Worm (Caenorhabditis elegans) whole organism, L1 larva: Measurements from ENCODE around the gene R09A8.5.
A peak's percentile ranks its signal among the peaks of the same experiment; 100 is the strongest.

ENCODE experiments used
- C34B4.2 ChIP-seq: sonication (generic microtip); optimal IDR thresholded peaks from 2 replicates; lab custom pipeline; 2017; ENCODE audit warnings: mild to moderate bottlenecking, missing genetic modification characterization, missing compliant biosample characterization
- F16B12.6 ChIP-seq: fragments of 150-350 bp; optimal IDR thresholded peaks from 2 replicates; lab custom pipeline; 2014; ENCODE audit warnings: missing biosample characterization, missing genetic modification characterization
- Y116A8C.19 ChIP-seq: sonication (generic microtip); optimal IDR thresholded peaks from 2 replicates; lab custom pipeline; 2016; ENCODE audit warnings: missing compliant biosample characterization, missing genetic modification characterization, borderline replicate concordance
- ama-1 ChIP-seq: fragments of 150-350 bp; optimal IDR thresholded peaks from 2 replicates; lab custom pipeline; 2014
- blmp-1 ChIP-seq: fragments of 150-350 bp; optimal IDR thresholded peaks from 2 replicates; lab custom pipeline; 2014; ENCODE audit warnings: missing biosample characterization, missing genetic modification characterization
- ceh-8 ChIP-seq: fragments of 200-800 bp; sonication (Bioruptor generic); optimal IDR thresholded peaks from 2 replicates; lab custom pipeline; 2018; ENCODE audit warnings: mild to moderate bottlenecking, missing genetic modification characterization, moderate library complexity, missing compliant biosample characterization
- ceh-82 ChIP-seq, 3 experiments: fragments of 150-350 bp in 1 of 3; sonication (generic microtip) in 2 of 3; optimal IDR thresholded peaks; 2 replicates each; lab custom pipeline; 2014 to 2017; ENCODE audit warnings: missing biosample characterization in 3 of 3, missing genetic modification characterization in 3 of 3
- ceh-88 ChIP-seq: fragments of 200-800 bp; sonication (Bioruptor generic); IDR thresholded peaks from 2 replicates; pipeline ENCODE4 v1.3.6; 2022; ENCODE audit warnings: missing genetic modification characterization, missing compliant biosample characterization
- ces-1 ChIP-seq: fragments of 150-350 bp; optimal IDR thresholded peaks from 2 replicates; lab custom pipeline; 2014; ENCODE audit warnings: missing biosample characterization, missing genetic modification reagents, missing genetic modification characterization
- dpl-1 ChIP-seq, 3 experiments: fragments of 150-350 bp in 2 of 3; sonication (generic microtip) in 1 of 3; optimal IDR thresholded peaks; 2 replicates each; lab custom pipeline; 2014 to 2017; ENCODE audit warnings: missing biosample characterization in 3 of 3, missing genetic modification characterization in 3 of 3, missing genetic modification reagents in 3 of 3
- dsc-1 ChIP-seq: sonication (generic microtip); optimal IDR thresholded peaks from 2 replicates; lab custom pipeline; 2016; ENCODE audit warnings: mild to moderate bottlenecking, missing genetic modification characterization, missing compliant biosample characterization
- efl-1 ChIP-seq, 4 experiments: fragments of 150-350 bp; optimal IDR thresholded peaks in 3 of 4; peaks in 1 of 4; 1 replicate in 1 of 4; 2 replicates in 3 of 4; lab custom pipeline; 2014; ENCODE audit warnings: missing biosample characterization in 2 of 4, missing genetic modification characterization in 2 of 4, missing genetic modification reagents in 2 of 4
- efl-3 ChIP-seq: fragments of 200-800 bp; sonication (Bioruptor generic); optimal IDR thresholded peaks from 2 replicates; lab custom pipeline; 2018; ENCODE audit warnings: mild to moderate bottlenecking, missing genetic modification characterization, missing compliant biosample characterization
- fkh-10 ChIP-seq: sonication (generic microtip); optimal IDR thresholded peaks from 2 replicates; lab custom pipeline; 2017; ENCODE audit warnings: missing biosample characterization, missing genetic modification reagents, missing genetic modification characterization
- fkh-8 ChIP-seq: sonication (generic microtip); optimal IDR thresholded peaks from 2 replicates; lab custom pipeline; 2016; ENCODE audit warnings: mild to moderate bottlenecking, missing genetic modification characterization, missing compliant biosample characterization
- fos-1 ChIP-seq: fragments of 150-350 bp; optimal IDR thresholded peaks from 2 replicates; lab custom pipeline; 2014; ENCODE audit warnings: missing biosample characterization, missing genetic modification characterization
- lin-13 ChIP-seq: fragments of 150-350 bp; optimal IDR thresholded peaks from 2 replicates; lab custom pipeline; 2014; ENCODE audit warnings: missing biosample characterization, missing genetic modification reagents, missing genetic modification characterization
- lin-14 ChIP-seq: fragments of 200-800 bp; sonication (Bioruptor generic); optimal IDR thresholded peaks from 2 replicates; lab custom pipeline; 2018; ENCODE audit warnings: mild to moderate bottlenecking, missing genetic modification characterization, moderate library complexity, missing compliant biosample characterization
- lin-15B ChIP-seq: fragments of 150-350 bp; sonication (generic microtip); optimal IDR thresholded peaks from 3 replicates; lab custom pipeline; 2014; ENCODE audit warnings: missing biosample characterization, missing genetic modification characterization
- lin-35 ChIP-seq, 2 experiments: fragments of 150-350 bp; optimal IDR thresholded peaks; 2 replicates each; lab custom pipeline; 2014; ENCODE audit warnings: missing biosample characterization in 2 of 2, missing genetic modification characterization in 2 of 2, missing genetic modification reagents in 2 of 2
- lsy-2 ChIP-seq, 2 experiments: fragments of 150-350 bp; optimal IDR thresholded peaks; 2 replicates each; lab custom pipeline; 2014; ENCODE audit warnings: missing biosample characterization in 2 of 2, missing genetic modification characterization in 2 of 2
- mab-9 ChIP-seq: fragments of 200-800 bp; sonication (Bioruptor generic); IDR thresholded peaks from 2 replicates; pipeline ENCODE4 v1.3.6; 2022; ENCODE audit warnings: missing genetic modification reagents, missing genetic modification characterization, missing compliant biosample characterization
- mdl-1 ChIP-seq, 2 experiments: fragments of 150-350 bp; optimal IDR thresholded peaks; 2 replicates each; lab custom pipeline; 2014 to 2017; ENCODE audit warnings: missing biosample characterization in 2 of 2, missing genetic modification characterization in 2 of 2, inconsistent platforms in 1 of 2
- mep-1 ChIP-seq: fragments of 150-350 bp; optimal IDR thresholded peaks from 2 replicates; lab custom pipeline; 2014; ENCODE audit warnings: missing biosample characterization, missing genetic modification characterization
- nhr-12 ChIP-seq: sonication (generic microtip); optimal IDR thresholded peaks from 2 replicates; lab custom pipeline; 2017; ENCODE audit warnings: missing biosample characterization, missing genetic modification characterization
- nhr-20 ChIP-seq: sonication (generic microtip); optimal IDR thresholded peaks from 2 replicates; lab custom pipeline; 2016; ENCODE audit warnings: mild to moderate bottlenecking, missing genetic modification characterization, missing compliant biosample characterization
- nhr-237 ChIP-seq: fragments of 150-350 bp; optimal IDR thresholded peaks from 2 replicates; lab custom pipeline; 2014; ENCODE audit warnings: missing biosample characterization, missing genetic modification characterization
- nhr-47 ChIP-seq: sonication (generic microtip); optimal IDR thresholded peaks from 2 replicates; lab custom pipeline; 2016; ENCODE audit warnings: mild to moderate bottlenecking, missing genetic modification characterization, moderate library complexity, missing compliant biosample characterization
- nhr-71 ChIP-seq: sonication (generic microtip); optimal IDR thresholded peaks from 2 replicates; lab custom pipeline; 2016; ENCODE audit warnings: mild to moderate bottlenecking, missing genetic modification characterization, moderate library complexity, missing compliant biosample characterization
- nhr-76 ChIP-seq: sonication (generic microtip); optimal IDR thresholded peaks from 2 replicates; lab custom pipeline; 2017; ENCODE audit warnings: missing biosample characterization, missing genetic modification characterization
- nhr-77 ChIP-seq: fragments of 150-350 bp; optimal IDR thresholded peaks from 2 replicates; lab custom pipeline; 2014; ENCODE audit warnings: missing biosample characterization, missing genetic modification characterization
- nhr-85 ChIP-seq: sonication (generic microtip); peaks from one replicate; lab custom pipeline; 2016; ENCODE audit warnings: missing genetic modification characterization, inconsistent platforms, missing compliant biosample characterization
- pag-3 ChIP-seq: sonication (generic microtip); optimal IDR thresholded peaks from 2 replicates; lab custom pipeline; 2017; ENCODE audit warnings: missing genetic modification characterization, mild to moderate bottlenecking, missing compliant biosample characterization, antibody characterized with exemption, borderline replicate concordance; ENCODE audit not compliant: insufficient read depth
- pax-3 ChIP-seq: fragments of 200-800 bp; sonication (Bioruptor generic); optimal IDR thresholded peaks from 2 replicates; lab custom pipeline; 2018; ENCODE audit warnings: mild to moderate bottlenecking, missing genetic modification characterization, moderate library complexity, missing compliant biosample characterization
- rnt-1 ChIP-seq: sonication (generic microtip); optimal IDR thresholded peaks from 2 replicates; lab custom pipeline; 2016; ENCODE audit warnings: mild to moderate bottlenecking, missing genetic modification characterization, moderate library complexity, missing compliant biosample characterization
- skn-1 ChIP-seq: fragments of 150-350 bp; optimal IDR thresholded peaks from 2 replicates; lab custom pipeline; 2014; ENCODE audit warnings: missing biosample characterization, missing genetic modification characterization
- snpc-4 ChIP-seq: fragments of 150-350 bp; optimal IDR thresholded peaks from 2 replicates; lab custom pipeline; 2014; ENCODE audit warnings: missing biosample characterization, missing genetic modification characterization
- snu-23 ChIP-seq: sonication (generic microtip); optimal IDR thresholded peaks from 2 replicates; lab custom pipeline; 2016; ENCODE audit warnings: missing genetic modification characterization, missing compliant biosample characterization
- sptf-1 ChIP-seq: fragments of 150-350 bp; optimal IDR thresholded peaks from 2 replicates; lab custom pipeline; 2014; ENCODE audit warnings: missing biosample characterization, missing genetic modification characterization
- swsn-7 ChIP-seq: sonication (generic microtip); optimal IDR thresholded peaks from 2 replicates; lab custom pipeline; 2016; ENCODE audit warnings: missing genetic modification characterization, missing compliant biosample characterization
- tbx-2 ChIP-seq: sonication (generic microtip); optimal IDR thresholded peaks from 2 replicates; lab custom pipeline; 2016; ENCODE audit warnings: missing genetic modification characterization, missing compliant biosample characterization
- unc-130 ChIP-seq: fragments of 150-350 bp; optimal IDR thresholded peaks from 2 replicates; lab custom pipeline; 2017; ENCODE audit warnings: missing biosample characterization, missing genetic modification characterization, inconsistent platforms
- ztf-11 ChIP-seq, 2 experiments: sonication (generic microtip); optimal IDR thresholded peaks; 2 replicates each; lab custom pipeline; 2016 to 2017; ENCODE audit warnings: missing genetic modification characterization in 2 of 2, missing biosample characterization in 1 of 2, missing compliant biosample characterization in 1 of 2

The R09A8.5 gene

DNA sequence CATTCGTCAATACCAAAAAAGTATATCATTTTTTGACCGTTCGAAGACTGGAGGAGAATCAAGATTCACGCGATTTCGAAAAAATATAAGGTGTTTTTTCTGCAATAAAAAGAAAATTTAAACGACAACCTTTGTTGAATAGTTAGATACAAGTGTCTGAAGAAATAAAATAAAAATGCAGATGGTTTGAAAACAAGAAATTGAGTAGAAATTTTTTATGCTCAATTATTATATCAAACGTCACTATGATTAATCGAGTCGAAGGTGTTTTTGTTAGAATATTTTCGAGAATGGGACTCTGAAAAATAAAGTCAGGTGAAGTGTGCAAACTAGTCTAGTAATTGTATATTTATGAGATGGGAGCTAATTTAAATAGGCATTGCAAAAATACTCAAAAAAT lies at the start of gene R09A8.5:
R09A8.5 (minus strand) TSS at position 101 of the 400 bp plus-strand sequence.
- TF ChIP-seq snu-23 (GFP tag; lab: Kevin White, UChicago) (no peak), unc-130 (no peak), fkh-10 (no peak), fkh-8 (tag; lab: Kevin White, UChicago) (no peak), Y116A8C.19 (tag; lab: Kevin White, UChicago) (no peak), nhr-237 (tag; lab: Kevin White, UChicago) (no peak), ces-1 (GFP tag; lab: Kevin White, UChicago) (no peak), pag-3 (tag; lab: Kevin White, UChicago) (no peak), mab-9 (GFP tag; lab: Robert Waterston, UW) (no peak), sptf-1 (no peak), ceh-88 (GFP tag; lab: Robert Waterston, UW) (no peak), nhr-12 (tag; lab: Kevin White, UChicago) (no peak), nhr-76 (tag; lab: Kevin White, UChicago) (no peak), lsy-2 (tag; optimal IDR thresholded peaks at IDR 0.05; lab: Kevin White, UChicago) (no peak)

DNA sequence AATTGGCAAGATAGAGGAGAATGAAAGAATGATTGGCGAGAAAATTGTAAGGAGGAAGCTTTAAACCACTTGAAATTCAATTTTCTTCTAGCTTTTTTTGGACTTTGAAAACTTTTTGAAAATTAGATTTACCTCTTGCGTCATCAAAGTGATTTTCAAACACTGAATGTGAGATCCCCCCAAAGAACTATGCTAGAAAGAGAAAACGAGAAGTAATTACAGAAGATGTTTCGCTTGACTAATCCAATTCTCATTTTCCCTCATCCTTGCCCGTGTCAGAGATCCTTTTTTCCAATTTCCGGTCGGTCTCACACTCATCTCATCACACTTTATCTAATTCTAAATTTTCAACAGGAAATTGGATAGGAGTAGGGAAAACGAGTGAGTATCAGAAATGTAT lies 49.5 kb upstream of the R09A8.5 start:
- TF ChIP-seq skn-1 (tag; lab: Kevin White, UChicago) (no peak), nhr-71 (tag; lab: Kevin White, UChicago) (peak; percentile 35), lin-15B (tag; lab: Kevin White, UChicago) (no peak), ama-1 (lab: Kevin White, UChicago) (no peak), swsn-7 (tag; lab: Kevin White, UChicago) (no peak), mep-1 (tag; lab: Kevin White, UChicago) (no peak), pax-3 (tag; lab: Kevin White, UChicago) (no peak), nhr-85 (tag; lab: Kevin White, UChicago) (no peak), fkh-8 (tag; lab: Kevin White, UChicago) (peak; percentile 21), ces-1 (GFP tag; lab: Kevin White, UChicago) (peak; percentile 80), nhr-20 (no peak), nhr-77 (tag; lab: Kevin White, UChicago) (no peak), mdl-1 (tag; optimal IDR thresholded peaks at IDR 0.05; lab: Kevin White, UChicago) (no peak), nhr-47 (tag; lab: Kevin White, UChicago) (peak; percentile 14), lin-35 (GFP tag; optimal IDR thresholded peaks at IDR 0.05; lab: Kevin White, UChicago) (no peak), ztf-11 (tag; optimal IDR thresholded peaks at IDR 0.05; lab: Kevin White, UChicago) (no peak), dsc-1 (tag; lab: Kevin White, UChicago) (peak; percentile 89), fkh-10 (peak; percentile 87), ceh-82 (tag; optimal IDR thresholded peaks at IDR 0.05; lab: Kevin White, UChicago) (peak in 1 of 3 experiments; percentile 0), nhr-76 (tag; lab: Kevin White, UChicago) (no peak), fos-1 (tag; lab: Kevin White, UChicago) (peak; percentile 19), lin-14 (peak; percentile 83), tbx-2 (tag; lab: Kevin White, UChicago) (peak; percentile 55), efl-3 (GFP tag; lab: Kevin White, UChicago) (no peak), F16B12.6 (no peak)

DNA sequence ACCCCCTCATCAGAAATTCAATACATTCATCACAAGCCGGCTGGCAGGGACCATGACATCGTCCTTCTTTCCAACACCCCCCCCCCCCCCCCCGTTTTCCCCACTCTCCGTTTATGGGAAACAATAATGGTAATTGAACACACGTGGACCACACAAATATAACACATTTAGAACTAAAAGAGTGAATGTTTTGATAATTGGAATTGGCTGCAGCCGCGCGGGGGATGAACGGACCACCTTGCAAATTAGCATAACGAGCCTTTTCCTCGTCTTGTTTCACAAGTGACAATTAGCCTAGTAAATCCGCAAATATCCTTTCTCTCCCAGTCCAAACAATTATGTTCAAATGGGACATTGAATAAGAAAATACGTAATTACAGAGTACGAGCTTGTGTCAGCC lies 48.3 kb upstream of the R09A8.5 start:
- TF ChIP-seq dpl-1 (GFP tag; optimal IDR thresholded peaks at IDR 0.05; lab: Kevin White, UChicago) (no peak), lin-14 (peak; percentile 37), C34B4.2 (no peak), ceh-8 (peak; percentile 53)

DNA sequence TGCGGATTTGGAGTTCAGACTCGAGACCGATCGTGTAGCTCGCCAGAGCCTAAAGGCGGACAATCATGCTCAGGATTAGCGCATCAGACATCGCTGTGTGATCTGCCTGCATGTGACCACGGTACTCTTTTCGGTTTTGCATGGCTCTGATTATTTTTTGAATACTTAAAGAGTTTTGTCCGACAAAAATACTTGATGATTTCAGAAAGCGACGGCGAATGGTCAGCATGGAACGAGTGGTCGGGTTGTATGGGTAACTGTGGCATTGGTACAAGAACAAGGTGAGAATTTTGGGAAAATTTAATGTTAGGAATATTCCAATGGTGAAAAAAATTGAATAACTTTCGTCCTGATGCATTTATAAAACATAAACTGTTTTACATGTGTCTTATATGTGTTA lies 47.1 kb upstream of the R09A8.5 start:
- no peak for TF ChIP-seq efl-1 (optimal IDR thresholded peaks at IDR 0.05; lab: Kevin White, UChicago)
- TF ChIP-seq efl-1 (GFP tag; optimal IDR thresholded peaks at IDR 0.05 in 1 of 2; lab: Kevin White, UChicago), result peak in 1 of 2 experiments; percentile 3
- no peak for TF ChIP-seq ceh-8
- TF ChIP-seq mdl-1 (tag; optimal IDR thresholded peaks at IDR 0.05; lab: Kevin White, UChicago), result no peak
- no peak for TF ChIP-seq lin-13
- no peak for TF ChIP-seq snpc-4 (tag; lab: Kevin White, UChicago)
- no peak for TF ChIP-seq rnt-1 (tag; lab: Kevin White, UChicago)
- TF ChIP-seq blmp-1 (tag; lab: Kevin White, UChicago), result no peak
- TF ChIP-seq, all 84 proteins: peak for 1
